Worm (Caenorhabditis elegans): ENCODE results near the gene ptr-4.

- TF ChIP-seq ztf-11 (tag; optimal IDR thresholded peaks at IDR 0.05) (no peak), nhr-77 (tag; optimal IDR thresholded peaks at IDR 0.05) (no peak), hmg-11 (tag; optimal IDR thresholded peaks at IDR 0.05) (no peak), tbx-2 (tag; optimal IDR thresholded peaks at IDR 0.05) (no peak), ama-1 (optimal IDR thresholded peaks at IDR 0.05) (no peak), nhr-12 (tag; optimal IDR thresholded peaks at IDR 0.05) (no peak), snpc-4 (tag; optimal IDR thresholded peaks at IDR 0.05) (no peak), unc-39 (tag; optimal IDR thresholded peaks at IDR 0.05) (no peak)
Observed at ce11 chrX:6026732-6027528, 38.9 kb downstream of the ptr-4 start.
